Fruit fly (Drosophila melanogaster) whole organism, adult: Measurements from ENCODE around the gene CG5910.

Source experiments
- CG1620 ChIP-seq: fragments of 200-800 bp; sonication (Bioruptor generic); optimal IDR thresholded peaks from 2 replicates; lab custom pipeline; 2016; ENCODE audit warnings: missing biosample characterization, missing genetic modification characterization
- CG7101 ChIP-seq: fragments of 200-800 bp; sonication (Bioruptor generic); optimal IDR thresholded peaks from 2 replicates; lab custom pipeline; 2018; ENCODE audit warnings: missing biosample characterization, mild to moderate bottlenecking, missing genetic modification characterization, moderate library complexity
- Clk ChIP-seq: fragments of 200-800 bp; sonication (Bioruptor generic); optimal IDR thresholded peaks from 2 replicates; lab custom pipeline; 2017; ENCODE audit warnings: missing biosample characterization, missing genetic modification characterization
- Hr96 ChIP-seq: fragments of 200-800 bp; sonication (Bioruptor generic); optimal IDR thresholded peaks from 2 replicates; lab custom pipeline; 2016; ENCODE audit warnings: missing biosample characterization, missing genetic modification characterization
- pad ChIP-seq: fragments of 200-800 bp; sonication (Bioruptor generic); optimal IDR thresholded peaks from 3 replicates; lab custom pipeline; 2017; ENCODE audit warnings: missing biosample characterization, missing genetic modification characterization, mild to moderate bottlenecking, moderate library complexity, missing genetic modification reagents
- tj ChIP-seq: fragments of 200-800 bp; sonication (Bioruptor generic); optimal IDR thresholded peaks from 3 replicates; lab custom pipeline; 2017; ENCODE audit warnings: missing biosample characterization, mild to moderate bottlenecking, missing genetic modification characterization, moderate library complexity
- toe ChIP-seq: fragments of 200-800 bp; sonication (Bioruptor generic); optimal IDR thresholded peaks from 2 replicates; lab custom pipeline; 2016; ENCODE audit warnings: missing biosample characterization, missing genetic modification characterization

dm6 chr3L:20471499-20472313, 29.5 kb downstream of the CG5910 start:
- TF ChIP-seq pad (peak; percentile 50), CG7101 (peak; percentile 76), Clk (GFP tag; lab: Kevin White, UChicago) (no peak), Hr96 (GFP tag; lab: Kevin White, UChicago) (peak; percentile 19), tj (no peak), CG1620 (peak; percentile 12), toe (GFP tag; lab: Kevin White, UChicago) (peak; percentile 46)
